Fruit fly (Drosophila melanogaster) S2 (cell line): Measurements from ENCODE around the gene nrv3.

Experiments used
- CG8478 ChIP-seq: fragments of >200 bp; optimal IDR thresholded peaks from 2 replicates; lab custom pipeline; 2018
- CTCF ChIP-seq, 2 experiments: fragments of >200 bp; optimal IDR thresholded peaks; 2 replicates each; lab custom pipeline; 2018

DNA sequence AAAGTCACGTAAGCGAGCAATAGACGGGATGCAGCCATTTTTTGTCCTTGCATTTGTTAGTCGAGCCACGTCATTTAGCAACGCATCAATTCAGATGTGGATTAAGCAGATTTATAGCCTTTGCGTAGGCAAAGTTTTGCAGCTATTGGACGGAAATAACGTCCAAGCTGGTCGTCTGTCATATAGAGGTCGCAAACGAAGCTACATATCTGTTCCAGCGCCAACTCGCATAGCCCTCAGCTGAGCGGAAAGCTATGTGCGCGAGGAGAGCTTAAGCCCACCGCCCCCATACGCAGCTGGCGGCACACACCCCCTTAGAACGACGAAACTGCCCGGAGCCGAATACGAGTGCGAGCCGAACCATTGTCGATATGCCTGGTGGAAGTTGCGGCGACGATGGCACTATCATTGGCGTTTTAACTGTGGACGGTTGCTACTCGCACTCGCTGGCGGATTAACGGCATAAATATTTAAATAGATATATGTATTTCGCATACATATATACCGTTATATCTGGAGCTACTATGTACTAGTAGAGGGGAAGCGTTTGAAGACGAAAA is at the start of gene nrv3:
- TF ChIP-seq CTCF (optimal IDR thresholded peaks at IDR 0.05; lab: Kevin White, UChicago) (peak; percentile 42 to 68), CG8478 (lab: Kevin White, UChicago) (no peak)
